Worm (Caenorhabditis elegans) whole organism, L3 larva: ENCODE data around the gene svh-5.

Source experiments
- R02D3.7 ChIP-seq: fragments of 150-350 bp; optimal IDR thresholded peaks from 2 replicates; lab custom pipeline; 2014; ENCODE audit warnings: missing biosample characterization, missing genetic modification characterization
- ama-1 ChIP-seq: fragments of 150-350 bp; optimal IDR thresholded peaks from 2 replicates; lab custom pipeline; 2018
- ceh-28 ChIP-seq: fragments of 150-350 bp; optimal IDR thresholded peaks from 2 replicates; lab custom pipeline; 2014; ENCODE audit warnings: missing biosample characterization, missing genetic modification reagents, missing genetic modification characterization
- ceh-82 ChIP-seq: fragments of 150-350 bp; optimal IDR thresholded peaks from 2 replicates; lab custom pipeline; 2014; ENCODE audit warnings: missing biosample characterization, missing genetic modification characterization
- ceh-9 ChIP-seq: sonication (generic microtip); optimal IDR thresholded peaks from 2 replicates; lab custom pipeline; 2018; ENCODE audit warnings: missing biosample characterization, missing genetic modification characterization
- egl-5 ChIP-seq: fragments of 150-350 bp; optimal IDR thresholded peaks from 2 replicates; lab custom pipeline; 2017; ENCODE audit warnings: missing biosample characterization, missing genetic modification reagents, missing genetic modification characterization, inconsistent platforms
- elt-2 ChIP-seq: sonication (generic microtip); optimal IDR thresholded peaks from 2 replicates; lab custom pipeline; 2016; ENCODE audit warnings: missing genetic modification reagents, mild to moderate bottlenecking, missing genetic modification characterization, missing compliant biosample characterization
- elt-3 ChIP-seq, 3 experiments: fragments of 150-350 bp in 1 of 3; sonication (generic microtip) in 2 of 3; optimal IDR thresholded peaks; 2 replicates in 2 of 3; 4 replicates in 1 of 3; lab custom pipeline; 2014 to 2017; ENCODE audit warnings: missing biosample characterization in 3 of 3, missing genetic modification characterization in 3 of 3
- fkh-10 ChIP-seq: sonication (generic microtip); optimal IDR thresholded peaks from 2 replicates; lab custom pipeline; 2017; ENCODE audit warnings: missing biosample characterization, missing genetic modification reagents, missing genetic modification characterization
- fkh-2 ChIP-seq: fragments of 150-350 bp; optimal IDR thresholded peaks from 2 replicates; lab custom pipeline; 2014; ENCODE audit warnings: missing biosample characterization, missing genetic modification reagents, missing genetic modification characterization
- fos-1 ChIP-seq: fragments of 150-350 bp; optimal IDR thresholded peaks from 2 replicates; lab custom pipeline; 2014; ENCODE audit warnings: missing biosample characterization, missing genetic modification characterization
- hmg-11 ChIP-seq: sonication (generic microtip); optimal IDR thresholded peaks from 2 replicates; lab custom pipeline; 2016; ENCODE audit warnings: missing genetic modification characterization, missing compliant biosample characterization
- jun-1 ChIP-seq: fragments of 150-350 bp; optimal IDR thresholded peaks from 2 replicates; lab custom pipeline; 2014; ENCODE audit warnings: missing biosample characterization, missing genetic modification reagents, missing genetic modification characterization
- lin-39 ChIP-seq: fragments of 150-350 bp; optimal IDR thresholded peaks from 2 replicates; lab custom pipeline; 2018; ENCODE audit warnings: missing biosample characterization, missing genetic modification reagents, missing genetic modification characterization
- lsy-12 ChIP-seq: sonication (generic microtip); optimal IDR thresholded peaks from 2 replicates; lab custom pipeline; 2016; ENCODE audit warnings: mild to moderate bottlenecking, missing genetic modification characterization, missing compliant biosample characterization
- mml-1 ChIP-seq: fragments of 150-350 bp; sonication (generic microtip); optimal IDR thresholded peaks from 3 replicates; lab custom pipeline; 2014; ENCODE audit warnings: missing biosample characterization, missing genetic modification characterization
- nfya-1 ChIP-seq: sonication (generic microtip); optimal IDR thresholded peaks from 2 replicates; lab custom pipeline; 2017; ENCODE audit warnings: missing genetic modification characterization, mild to moderate bottlenecking, missing compliant biosample characterization, antibody characterized with exemption, moderate library complexity; ENCODE audit not compliant: insufficient read depth
- nhr-11 ChIP-seq: fragments of 150-350 bp; optimal IDR thresholded peaks from 2 replicates; lab custom pipeline; 2014; ENCODE audit warnings: missing biosample characterization, missing genetic modification characterization
- nhr-12 ChIP-seq: fragments of 150-350 bp; optimal IDR thresholded peaks from 2 replicates; lab custom pipeline; 2014; ENCODE audit warnings: missing biosample characterization, missing genetic modification characterization
- nhr-23 ChIP-seq: fragments of 150-350 bp; optimal IDR thresholded peaks from 2 replicates; lab custom pipeline; 2014; ENCODE audit warnings: missing biosample characterization, missing genetic modification reagents, missing genetic modification characterization
- nhr-237 ChIP-seq: fragments of 150-350 bp; optimal IDR thresholded peaks from 2 replicates; lab custom pipeline; 2014; ENCODE audit warnings: missing biosample characterization, missing genetic modification characterization
- nhr-25 ChIP-seq: sonication (generic microtip); optimal IDR thresholded peaks from 2 replicates; lab custom pipeline; 2017; ENCODE audit warnings: missing biosample characterization, missing genetic modification characterization
- nhr-43 ChIP-seq: sonication (generic microtip); optimal IDR thresholded peaks from 2 replicates; lab custom pipeline; 2016; ENCODE audit warnings: mild to moderate bottlenecking, missing genetic modification characterization, missing compliant biosample characterization; ENCODE audit not compliant: poor library complexity, severe bottlenecking
- nhr-67 ChIP-seq: fragments of 150-350 bp; optimal IDR thresholded peaks from 2 replicates; lab custom pipeline; 2014; ENCODE audit warnings: missing biosample characterization, missing genetic modification characterization
- nhr-76 ChIP-seq: fragments of 150-350 bp; sonication (generic microtip); optimal IDR thresholded peaks from 5 replicates; lab custom pipeline; 2014; ENCODE audit warnings: missing biosample characterization, missing genetic modification characterization
- nhr-77 ChIP-seq: fragments of 150-350 bp; optimal IDR thresholded peaks from 2 replicates; lab custom pipeline; 2014; ENCODE audit warnings: missing biosample characterization, missing genetic modification characterization
- pha-4 ChIP-seq: fragments of 150-350 bp; optimal IDR thresholded peaks from 2 replicates; lab custom pipeline; 2014; ENCODE audit warnings: missing biosample characterization, missing genetic modification reagents, missing genetic modification characterization
- pqm-1 ChIP-seq: fragments of 150-350 bp; optimal IDR thresholded peaks from 2 replicates; lab custom pipeline; 2017; ENCODE audit warnings: missing biosample characterization, missing genetic modification characterization, inconsistent platforms
- sea-2 ChIP-seq: fragments of 150-350 bp; sonication (generic microtip); optimal IDR thresholded peaks from 4 replicates; lab custom pipeline; 2014; ENCODE audit warnings: missing biosample characterization, missing genetic modification reagents, missing genetic modification characterization
- snpc-4 ChIP-seq: fragments of 150-350 bp; optimal IDR thresholded peaks from 2 replicates; lab custom pipeline; 2014; ENCODE audit warnings: missing biosample characterization, missing genetic modification characterization
- unc-39 ChIP-seq: sonication (generic microtip); optimal IDR thresholded peaks from 4 replicates; lab custom pipeline; 2017; ENCODE audit warnings: missing biosample characterization, missing genetic modification characterization
- unc-62 ChIP-seq: fragments of 150-350 bp; sonication (generic microtip); optimal IDR thresholded peaks from 4 replicates; lab custom pipeline; 2014; ENCODE audit warnings: missing biosample characterization, missing genetic modification reagents, missing genetic modification characterization
- zag-1 ChIP-seq: fragments of 150-350 bp; optimal IDR thresholded peaks from 2 replicates; lab custom pipeline; 2014; ENCODE audit warnings: missing biosample characterization, missing genetic modification characterization
- ztf-11 ChIP-seq: fragments of 150-350 bp; optimal IDR thresholded peaks from 2 replicates; lab custom pipeline; 2014; ENCODE audit warnings: missing biosample characterization, missing genetic modification characterization
- ztf-4 ChIP-seq: fragments of 150-350 bp; optimal IDR thresholded peaks from 2 replicates; lab custom pipeline; 2014; ENCODE audit warnings: missing biosample characterization, missing genetic modification characterization

The svh-5 gene

ce11 chrX:15381486-15381885 is 3.9 kb upstream of the svh-5 start:
- TF ChIP-seq ztf-11 (no peak), lsy-12 (no peak), fkh-10 (GFP tag; lab: Kevin White, UChicago) (peak; percentile 73)

ce11 chrX:15380437-15380836 is 2.8 kb upstream of the svh-5 start:
- TF ChIP-seq nhr-76 (tag; lab: Kevin White, UChicago) (no peak), nhr-25 (tag; lab: Kevin White, UChicago) (no peak), nhr-23 (tag; lab: Kevin White, UChicago) (peak; percentile 61), unc-39 (no peak), jun-1 (no peak), mml-1 (tag; lab: Kevin White, UChicago) (no peak), nhr-67 (tag; lab: Kevin White, UChicago) (no peak)
- TF ChIP-seq, all 47 proteins: peak for 1

ce11 chrX:15379882-15380281 is 2.3 kb upstream of the svh-5 start:
- TF ChIP-seq fos-1 (tag; lab: Kevin White, UChicago) (no peak), nhr-43 (tag; lab: Kevin White, UChicago) (peak; percentile 1), ceh-9 (tag; lab: Kevin White, UChicago) (no peak), elt-3 (tag; optimal IDR thresholded peaks at IDR 0.05; lab: Kevin White, UChicago) (peak in 1 of 3 experiments; percentile 6), nhr-25 (tag; lab: Kevin White, UChicago) (peak; percentile 87)
- TF ChIP-seq, all 47 proteins: peak for 3

- TF ChIP-seq elt-2 (tag; lab: Kevin White, UChicago) (peak; percentile 2), nhr-11 (tag; lab: Kevin White, UChicago) (no peak), nhr-25 (tag; lab: Kevin White, UChicago) (no peak), pha-4 (peak; percentile 97), hmg-11 (peak; percentile 3), snpc-4 (peak; percentile 13), jun-1 (peak; percentile 19), ceh-82 (tag; lab: Kevin White, UChicago) (no peak), pqm-1 (tag; lab: Kevin White, UChicago) (peak; percentile 30)
These were observed 1.0 kb downstream of the svh-5 start for ce11 chrX:15376580-15376979.

ce11 chrX:15375299-15375698 is 2.3 kb downstream of the svh-5 start:
- peak; percentile 24 for TF ChIP-seq nfya-1
- no peak for TF ChIP-seq mml-1 (tag; lab: Kevin White, UChicago)
- no peak for TF ChIP-seq fkh-2 (tag; lab: Kevin White, UChicago)
- no peak for TF ChIP-seq nhr-25 (tag; lab: Kevin White, UChicago)
- TF ChIP-seq zag-1 (tag; lab: Kevin White, UChicago), result no peak
- peak; percentile 64 for TF ChIP-seq nhr-43 (tag; lab: Kevin White, UChicago)
- TF ChIP-seq nhr-76 (tag; lab: Kevin White, UChicago), result no peak
- TF ChIP-seq sea-2 (GFP tag; lab: Kevin White, UChicago), result no peak
- TF ChIP-seq lin-39, result no peak
- no peak for TF ChIP-seq ztf-4 (tag; lab: Kevin White, UChicago)
- TF ChIP-seq nhr-23 (tag; lab: Kevin White, UChicago), result peak; percentile 79
- no peak for TF ChIP-seq fkh-10 (GFP tag; lab: Kevin White, UChicago)
- TF ChIP-seq nhr-237 (tag; lab: Kevin White, UChicago), result no peak
- no peak for TF ChIP-seq egl-5 (tag; lab: Kevin White, UChicago)
- no peak for TF ChIP-seq ama-1 (lab: Kevin White, UChicago)
- peak; percentile 72 to 97 (median 76) for TF ChIP-seq elt-3 (tag; optimal IDR thresholded peaks at IDR 0.05; lab: Kevin White, UChicago)
- no peak for TF ChIP-seq fos-1 (tag; lab: Kevin White, UChicago)
- TF ChIP-seq nhr-77 (tag; lab: Kevin White, UChicago), result no peak
- no peak for TF ChIP-seq R02D3.7 (tag; lab: Kevin White, UChicago)
- TF ChIP-seq ceh-28, result no peak
- TF ChIP-seq unc-62 (GFP tag; lab: Kevin White, UChicago), result no peak
- no peak for TF ChIP-seq snpc-4
- TF ChIP-seq nhr-12 (tag; lab: Kevin White, UChicago), result no peak
- TF ChIP-seq pqm-1 (tag; lab: Kevin White, UChicago), result no peak
